Worm (Caenorhabditis elegans) whole organism, L1 larva: ENCODE data around the gene srx-13.

Experiments used
- ceh-8 ChIP-seq: fragments of 200-800 bp; sonication (Bioruptor generic); optimal IDR thresholded peaks from 2 replicates; lab custom pipeline; 2018; ENCODE audit warnings: mild to moderate bottlenecking, missing genetic modification characterization, moderate library complexity, missing compliant biosample characterization
- egl-13 ChIP-seq: sonication (generic microtip); optimal IDR thresholded peaks from 2 replicates; lab custom pipeline; 2016; ENCODE audit warnings: missing genotype, missing genetic modification reagents, missing genetic modification characterization, missing compliant biosample characterization
- lir-3 ChIP-seq: sonication (generic microtip); optimal IDR thresholded peaks from 2 replicates; lab custom pipeline; 2016; ENCODE audit warnings: mild to moderate bottlenecking, missing genetic modification characterization, moderate library complexity, missing compliant biosample characterization; ENCODE audit not compliant: poor library complexity
- mab-9 ChIP-seq: fragments of 200-800 bp; sonication (Bioruptor generic); IDR thresholded peaks from 2 replicates; pipeline ENCODE4 v1.3.6; 2022; ENCODE audit warnings: missing genetic modification reagents, missing genetic modification characterization, missing compliant biosample characterization
- nhr-28 ChIP-seq: fragments of 150-350 bp; optimal IDR thresholded peaks from 2 replicates; lab custom pipeline; 2014; ENCODE audit warnings: missing biosample characterization, missing genetic modification characterization
- pqm-1 ChIP-seq: sonication (generic microtip); optimal IDR thresholded peaks from 3 replicates; lab custom pipeline; 2017; ENCODE audit warnings: missing biosample characterization, missing genetic modification characterization
- unc-62 ChIP-seq: fragments of 150-350 bp; optimal IDR thresholded peaks from 2 replicates; lab custom pipeline; 2014; ENCODE audit warnings: missing biosample characterization, missing genetic modification reagents, missing genetic modification characterization
- unc-98 ChIP-seq: fragments of 200-800 bp; sonication (Bioruptor generic); IDR thresholded peaks from 2 replicates; pipeline ENCODE4 v1.3.6; 2022; ENCODE audit warnings: missing genetic modification characterization, missing compliant biosample characterization
- ztf-4 ChIP-seq: fragments of 150-350 bp; optimal IDR thresholded peaks from 2 replicates; lab custom pipeline; 2014; ENCODE audit warnings: missing biosample characterization, missing genetic modification characterization

DNA sequence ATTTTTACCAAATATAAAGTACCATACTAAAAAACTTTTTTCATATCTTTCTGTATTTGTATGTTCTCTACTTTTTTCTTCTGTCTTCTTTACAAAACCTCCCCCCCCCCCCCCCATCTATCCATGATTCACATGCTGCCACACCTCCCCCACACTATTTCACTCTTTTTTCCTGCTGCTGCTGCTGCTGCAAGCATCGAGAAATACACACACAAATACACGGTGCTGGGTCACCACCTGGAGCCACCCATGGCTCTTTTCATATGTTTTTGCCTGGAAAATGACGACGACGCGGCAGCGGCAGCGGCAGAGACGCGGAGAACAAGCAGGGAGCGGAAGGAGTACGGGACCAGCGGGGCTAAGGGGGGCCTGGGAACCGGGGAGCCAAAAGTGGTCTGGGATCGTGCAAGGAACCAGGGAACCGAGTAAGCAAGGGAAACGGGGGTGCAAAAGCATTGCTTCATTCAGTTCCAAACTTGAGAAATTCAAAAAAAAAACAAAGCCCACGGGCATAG lies 49.7 kb downstream of the srx-13 start:
- TF ChIP-seq pqm-1 (tag; lab: Kevin White, UChicago) (no peak), lir-3 (no peak), unc-62 (GFP tag; lab: Kevin White, UChicago) (no peak), egl-13 (no peak), ztf-4 (tag; lab: Kevin White, UChicago) (no peak), ceh-8 (no peak), unc-98 (GFP tag; lab: Robert Waterston, UW) (no peak), mab-9 (GFP tag; lab: Robert Waterston, UW) (no peak), nhr-28 (tag; lab: Kevin White, UChicago) (no peak)
